Worm (Caenorhabditis elegans) whole organism, L1 larva: Measurements from ENCODE around the gene irk-1.

Source experiments
- C16A3.4 ChIP-seq: fragments of 150-350 bp; optimal IDR thresholded peaks from 2 replicates; lab custom pipeline; 2014; ENCODE audit warnings: missing biosample characterization, missing genetic modification characterization
- F16B12.6 ChIP-seq: fragments of 150-350 bp; optimal IDR thresholded peaks from 2 replicates; lab custom pipeline; 2014; ENCODE audit warnings: missing biosample characterization, missing genetic modification characterization
- Y116A8C.19 ChIP-seq: sonication (generic microtip); optimal IDR thresholded peaks from 2 replicates; lab custom pipeline; 2016; ENCODE audit warnings: missing compliant biosample characterization, missing genetic modification characterization, borderline replicate concordance
- aha-1 ChIP-seq: fragments of 150-350 bp; optimal IDR thresholded peaks from 2 replicates; lab custom pipeline; 2014; ENCODE audit warnings: missing biosample characterization, missing genetic modification characterization
- ama-1 ChIP-seq: fragments of 150-350 bp; optimal IDR thresholded peaks from 2 replicates; lab custom pipeline; 2014
- ceh-63 ChIP-seq: fragments of 200-800 bp; sonication (Bioruptor generic); optimal IDR thresholded peaks from 2 replicates; lab custom pipeline; 2018; ENCODE audit warnings: mild to moderate bottlenecking, missing genetic modification characterization, missing compliant biosample characterization
- ceh-82 ChIP-seq, 3 experiments: fragments of 150-350 bp in 1 of 3; sonication (generic microtip) in 2 of 3; optimal IDR thresholded peaks; 2 replicates each; lab custom pipeline; 2014 to 2017; ENCODE audit warnings: missing biosample characterization in 3 of 3, missing genetic modification characterization in 3 of 3
- ceh-88 ChIP-seq: fragments of 200-800 bp; sonication (Bioruptor generic); IDR thresholded peaks from 2 replicates; pipeline ENCODE4 v1.3.6; 2022; ENCODE audit warnings: missing genetic modification characterization, missing compliant biosample characterization
- ceh-90 ChIP-seq: sonication (generic microtip); optimal IDR thresholded peaks from 2 replicates; lab custom pipeline; 2016; ENCODE audit warnings: missing genetic modification characterization, missing compliant biosample characterization
- ces-1 ChIP-seq: fragments of 150-350 bp; optimal IDR thresholded peaks from 2 replicates; lab custom pipeline; 2014; ENCODE audit warnings: missing biosample characterization, missing genetic modification reagents, missing genetic modification characterization
- efl-3 ChIP-seq: fragments of 200-800 bp; sonication (Bioruptor generic); optimal IDR thresholded peaks from 2 replicates; lab custom pipeline; 2018; ENCODE audit warnings: mild to moderate bottlenecking, missing genetic modification characterization, missing compliant biosample characterization
- egl-13 ChIP-seq: sonication (generic microtip); optimal IDR thresholded peaks from 2 replicates; lab custom pipeline; 2016; ENCODE audit warnings: missing genotype, missing genetic modification reagents, missing genetic modification characterization, missing compliant biosample characterization
- elt-2 ChIP-seq: sonication (generic microtip); optimal IDR thresholded peaks from 2 replicates; lab custom pipeline; 2016; ENCODE audit warnings: missing genetic modification characterization, mild to moderate bottlenecking, inconsistent platforms, missing compliant biosample characterization, missing genetic modification reagents
- elt-3 ChIP-seq, 6 experiments: fragments of 150-350 bp in 1 of 6; sonication (generic microtip); optimal IDR thresholded peaks; 2 replicates each; lab custom pipeline; 2017 to 2018; ENCODE audit warnings: missing biosample characterization in 6 of 6, missing genetic modification characterization in 6 of 6, inconsistent platforms in 1 of 6
- fkh-4 ChIP-seq: sonication (generic microtip); optimal IDR thresholded peaks from 2 replicates; lab custom pipeline; 2016; ENCODE audit warnings: missing compliant biosample characterization, missing genetic modification characterization, borderline replicate concordance
- grh-1 ChIP-seq: fragments of 200-800 bp; sonication (Bioruptor generic); IDR thresholded peaks from 2 replicates; pipeline ENCODE4 v1.3.6; 2022; ENCODE audit warnings: missing genetic modification reagents, missing genetic modification characterization, missing compliant biosample characterization
- hlh-17 ChIP-seq: fragments of 200-800 bp; sonication (Bioruptor generic); optimal IDR thresholded peaks from 2 replicates; lab custom pipeline; 2018; ENCODE audit warnings: missing genetic modification characterization, mild to moderate bottlenecking, missing compliant biosample characterization, moderate library complexity, borderline replicate concordance
- irx-1 ChIP-seq: sonication (generic microtip); optimal IDR thresholded peaks from 2 replicates; lab custom pipeline; 2016; ENCODE audit warnings: missing genetic modification characterization, missing compliant biosample characterization
- jun-1 ChIP-seq: fragments of 150-350 bp; optimal IDR thresholded peaks from 2 replicates; lab custom pipeline; 2014; ENCODE audit warnings: missing biosample characterization, missing genetic modification reagents, missing genetic modification characterization
- lin-13 ChIP-seq: fragments of 150-350 bp; optimal IDR thresholded peaks from 2 replicates; lab custom pipeline; 2014; ENCODE audit warnings: missing biosample characterization, missing genetic modification reagents, missing genetic modification characterization
- lin-14 ChIP-seq: fragments of 200-800 bp; sonication (Bioruptor generic); optimal IDR thresholded peaks from 2 replicates; lab custom pipeline; 2018; ENCODE audit warnings: mild to moderate bottlenecking, missing genetic modification characterization, moderate library complexity, missing compliant biosample characterization
- lin-35 ChIP-seq, 2 experiments: fragments of 150-350 bp; optimal IDR thresholded peaks; 2 replicates each; lab custom pipeline; 2014; ENCODE audit warnings: missing biosample characterization in 2 of 2, missing genetic modification characterization in 2 of 2, missing genetic modification reagents in 2 of 2
- lin-39 ChIP-seq: fragments of 150-350 bp; optimal IDR thresholded peaks from 2 replicates; lab custom pipeline; 2014; ENCODE audit warnings: missing biosample characterization, missing genetic modification reagents, missing genetic modification characterization
- lir-3 ChIP-seq: sonication (generic microtip); optimal IDR thresholded peaks from 2 replicates; lab custom pipeline; 2016; ENCODE audit warnings: mild to moderate bottlenecking, missing genetic modification characterization, moderate library complexity, missing compliant biosample characterization; ENCODE audit not compliant: poor library complexity
- lsy-2 ChIP-seq, 2 experiments: fragments of 150-350 bp; optimal IDR thresholded peaks; 2 replicates each; lab custom pipeline; 2014; ENCODE audit warnings: missing biosample characterization in 2 of 2, missing genetic modification characterization in 2 of 2
- mab-9 ChIP-seq: fragments of 200-800 bp; sonication (Bioruptor generic); IDR thresholded peaks from 2 replicates; pipeline ENCODE4 v1.3.6; 2022; ENCODE audit warnings: missing genetic modification reagents, missing genetic modification characterization, missing compliant biosample characterization
- mdl-1 ChIP-seq, 2 experiments: fragments of 150-350 bp; optimal IDR thresholded peaks; 2 replicates each; lab custom pipeline; 2014 to 2017; ENCODE audit warnings: missing biosample characterization in 2 of 2, missing genetic modification characterization in 2 of 2, inconsistent platforms in 1 of 2
- nhr-11 ChIP-seq: fragments of 150-350 bp; optimal IDR thresholded peaks from 2 replicates; lab custom pipeline; 2014; ENCODE audit warnings: missing biosample characterization, missing genetic modification characterization
- nhr-12 ChIP-seq: sonication (generic microtip); optimal IDR thresholded peaks from 2 replicates; lab custom pipeline; 2017; ENCODE audit warnings: missing biosample characterization, missing genetic modification characterization
- nhr-19 ChIP-seq: fragments of 200-800 bp; sonication (Bioruptor generic); conservative IDR thresholded peaks from 2 replicates; pipeline ENCODE4 v1.3.6; 2022; ENCODE audit warnings: missing genetic modification characterization, missing compliant biosample characterization
- nhr-20 ChIP-seq: sonication (generic microtip); optimal IDR thresholded peaks from 2 replicates; lab custom pipeline; 2016; ENCODE audit warnings: mild to moderate bottlenecking, missing genetic modification characterization, missing compliant biosample characterization
- nhr-237 ChIP-seq: fragments of 150-350 bp; optimal IDR thresholded peaks from 2 replicates; lab custom pipeline; 2014; ENCODE audit warnings: missing biosample characterization, missing genetic modification characterization
- nhr-28 ChIP-seq: fragments of 150-350 bp; optimal IDR thresholded peaks from 2 replicates; lab custom pipeline; 2014; ENCODE audit warnings: missing biosample characterization, missing genetic modification characterization
- nhr-47 ChIP-seq: sonication (generic microtip); optimal IDR thresholded peaks from 2 replicates; lab custom pipeline; 2016; ENCODE audit warnings: mild to moderate bottlenecking, missing genetic modification characterization, moderate library complexity, missing compliant biosample characterization
- nhr-84 ChIP-seq: sonication (generic microtip); optimal IDR thresholded peaks from 2 replicates; lab custom pipeline; 2017; ENCODE audit warnings: missing biosample characterization, missing genetic modification characterization
- nhr-85 ChIP-seq: sonication (generic microtip); peaks from one replicate; lab custom pipeline; 2016; ENCODE audit warnings: missing genetic modification characterization, inconsistent platforms, missing compliant biosample characterization
- nhr-90 ChIP-seq: sonication (generic microtip); optimal IDR thresholded peaks from 2 replicates; lab custom pipeline; 2016; ENCODE audit warnings: mild to moderate bottlenecking, missing genetic modification characterization, missing compliant biosample characterization; ENCODE audit not compliant: poor library complexity
- pax-3 ChIP-seq: fragments of 200-800 bp; sonication (Bioruptor generic); optimal IDR thresholded peaks from 2 replicates; lab custom pipeline; 2018; ENCODE audit warnings: mild to moderate bottlenecking, missing genetic modification characterization, moderate library complexity, missing compliant biosample characterization
- pqm-1 ChIP-seq: sonication (generic microtip); optimal IDR thresholded peaks from 3 replicates; lab custom pipeline; 2017; ENCODE audit warnings: missing biosample characterization, missing genetic modification characterization
- rnt-1 ChIP-seq: sonication (generic microtip); optimal IDR thresholded peaks from 2 replicates; lab custom pipeline; 2016; ENCODE audit warnings: mild to moderate bottlenecking, missing genetic modification characterization, moderate library complexity, missing compliant biosample characterization
- snu-23 ChIP-seq: sonication (generic microtip); optimal IDR thresholded peaks from 2 replicates; lab custom pipeline; 2016; ENCODE audit warnings: missing genetic modification characterization, missing compliant biosample characterization
- sptf-1 ChIP-seq: fragments of 150-350 bp; optimal IDR thresholded peaks from 2 replicates; lab custom pipeline; 2014; ENCODE audit warnings: missing biosample characterization, missing genetic modification characterization
- sup-37 ChIP-seq: fragments of 200-800 bp; sonication (Bioruptor generic); optimal IDR thresholded peaks from 2 replicates; lab custom pipeline; 2018; ENCODE audit warnings: mild to moderate bottlenecking, missing genetic modification characterization, missing compliant biosample characterization
- swsn-7 ChIP-seq: sonication (generic microtip); optimal IDR thresholded peaks from 2 replicates; lab custom pipeline; 2016; ENCODE audit warnings: missing genetic modification characterization, missing compliant biosample characterization
- tbx-2 ChIP-seq: sonication (generic microtip); optimal IDR thresholded peaks from 2 replicates; lab custom pipeline; 2016; ENCODE audit warnings: missing genetic modification characterization, missing compliant biosample characterization
- tlp-1 ChIP-seq: fragments of 150-350 bp; optimal IDR thresholded peaks from 2 replicates; lab custom pipeline; 2014; ENCODE audit warnings: missing biosample characterization, missing genetic modification characterization
- unc-130 ChIP-seq: fragments of 150-350 bp; optimal IDR thresholded peaks from 2 replicates; lab custom pipeline; 2017; ENCODE audit warnings: missing biosample characterization, missing genetic modification characterization, inconsistent platforms
- unc-30 ChIP-seq: sonication (generic microtip); optimal IDR thresholded peaks from 2 replicates; lab custom pipeline; 2017; ENCODE audit warnings: missing biosample characterization, missing genetic modification characterization
- unc-62 ChIP-seq: fragments of 150-350 bp; optimal IDR thresholded peaks from 2 replicates; lab custom pipeline; 2014; ENCODE audit warnings: missing biosample characterization, missing genetic modification reagents, missing genetic modification characterization
- unc-86 ChIP-seq: sonication (generic microtip); optimal IDR thresholded peaks from 2 replicates; lab custom pipeline; 2016; ENCODE audit warnings: missing genetic modification characterization, missing compliant biosample characterization
- xbp-1 ChIP-seq: sonication (generic microtip); optimal IDR thresholded peaks from 2 replicates; lab custom pipeline; 2016; ENCODE audit warnings: missing genetic modification characterization, missing compliant biosample characterization
- ztf-11 ChIP-seq, 2 experiments: sonication (generic microtip); optimal IDR thresholded peaks; 2 replicates each; lab custom pipeline; 2016 to 2017; ENCODE audit warnings: missing genetic modification characterization in 2 of 2, missing biosample characterization in 1 of 2, missing compliant biosample characterization in 1 of 2

irk-1 gene

DNA sequence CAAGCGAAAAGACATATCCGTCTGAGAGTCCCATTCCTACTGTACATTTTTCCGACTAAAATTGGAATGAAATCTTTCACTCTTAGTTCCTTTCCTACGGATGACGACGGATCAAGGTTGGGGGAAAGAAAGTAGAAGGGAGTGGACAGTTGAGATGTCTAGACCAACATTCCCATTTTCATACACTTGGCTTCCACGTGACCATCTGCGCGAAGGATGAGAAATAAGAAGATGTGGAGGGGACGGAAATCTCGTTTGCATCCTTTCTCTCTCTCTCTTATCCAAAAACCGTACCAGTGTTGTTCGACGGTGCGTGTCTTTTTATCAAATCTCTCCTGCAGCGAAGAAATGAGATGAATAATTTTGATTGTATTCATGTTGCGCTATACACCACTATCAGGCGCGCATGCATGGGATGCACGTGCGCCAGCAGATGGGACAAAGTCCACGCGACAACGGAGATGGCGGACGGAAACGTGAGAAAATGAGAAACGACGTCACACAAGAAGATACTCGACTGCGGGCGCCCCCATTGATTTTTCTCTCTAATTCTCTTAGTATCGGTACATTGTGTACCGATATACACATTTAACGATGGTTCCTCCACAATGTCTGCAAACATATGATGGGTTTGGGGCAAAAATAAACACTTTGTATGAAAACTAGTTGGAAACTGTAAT is 40.4 kb downstream of the irk-1 start (continued):
- TF ChIP-seq efl-3 (peak; percentile 42), nhr-85 (tag; lab: Kevin White, UChicago) (peak; percentile 100), egl-13 (tag; lab: Kevin White, UChicago) (peak; percentile 81), pqm-1 (tag; lab: Kevin White, UChicago) (no peak), nhr-28 (tag; lab: Kevin White, UChicago) (no peak), irx-1 (tag; lab: Kevin White, UChicago) (peak; percentile 91), unc-62 (no peak), nhr-84 (tag; lab: Kevin White, UChicago) (no peak), grh-1 (peak; percentile 94), nhr-237 (tag; lab: Kevin White, UChicago) (no peak), ceh-63 (GFP tag; lab: Kevin White, UChicago) (no peak), xbp-1 (tag; lab: Kevin White, UChicago) (peak; percentile 97), nhr-19 (GFP tag; lab: Robert Waterston, UW) (peak; percentile 95), ceh-88 (peak; percentile 83), jun-1 (tag; lab: Kevin White, UChicago) (peak; percentile 80), tlp-1 (tag; lab: Kevin White, UChicago) (no peak), nhr-47 (tag; lab: Kevin White, UChicago) (peak; percentile 94), lin-13 (peak; percentile 68), swsn-7 (tag; lab: Kevin White, UChicago) (peak; percentile 91), nhr-11 (tag; lab: Kevin White, UChicago) (peak; percentile 82), rnt-1 (tag; lab: Kevin White, UChicago) (peak; percentile 90), elt-2 (peak; percentile 89), F16B12.6 (tag; lab: Kevin White, UChicago) (no peak), elt-3 (tag; optimal IDR thresholded peaks at IDR 0.05; lab: Kevin White, UChicago) (peak in 5 of 6 experiments; percentile 16 to 98 (median 63)), lin-39 (tag; lab: Kevin White, UChicago) (peak; percentile 50), snu-23 (peak; percentile 97), ztf-11 (tag; optimal IDR thresholded peaks at IDR 0.05; lab: Kevin White, UChicago) (peak in 1 of 2 experiments; percentile 63), pax-3 (tag; lab: Kevin White, UChicago) (peak; percentile 85), nhr-20 (tag; lab: Kevin White, UChicago) (peak; percentile 99), lsy-2 (tag; optimal IDR thresholded peaks at IDR 0.05; lab: Kevin White, UChicago) (peak; percentile 75 to 82), ama-1 (lab: Kevin White, UChicago) (no peak), unc-130 (tag; lab: Kevin White, UChicago) (peak; percentile 93), mab-9 (GFP tag; lab: Robert Waterston, UW) (peak; percentile 70), C16A3.4 (tag; lab: Kevin White, UChicago) (peak; percentile 68), ceh-82 (tag; optimal IDR thresholded peaks at IDR 0.05; lab: Kevin White, UChicago) (peak in 2 of 3 experiments; percentile 45 to 54), hlh-17 (GFP tag; lab: Kevin White, UChicago) (no peak), ceh-90 (tag; lab: Kevin White, UChicago) (no peak), unc-30 (tag; lab: Kevin White, UChicago) (no peak), nhr-12 (tag; lab: Kevin White, UChicago) (no peak), sptf-1 (tag; lab: Kevin White, UChicago) (no peak), nhr-90 (peak; percentile 97), ces-1 (GFP tag; lab: Kevin White, UChicago) (no peak), mdl-1 (tag; optimal IDR thresholded peaks at IDR 0.05; lab: Kevin White, UChicago) (peak in 1 of 2 experiments; percentile 98), lin-14 (GFP tag; lab: Kevin White, UChicago) (peak; percentile 99), aha-1 (no peak), lin-35 (GFP tag; optimal IDR thresholded peaks at IDR 0.05; lab: Kevin White, UChicago) (peak; percentile 56 to 75), tbx-2 (tag; lab: Kevin White, UChicago) (peak; percentile 98), unc-86 (peak; percentile 90), Y116A8C.19 (tag; lab: Kevin White, UChicago) (no peak), sup-37 (GFP tag; lab: Kevin White, UChicago) (peak; percentile 82), lir-3 (tag; lab: Kevin White, UChicago) (peak; percentile 80), fkh-4 (tag; lab: Kevin White, UChicago) (peak; percentile 40)
